Fruit fly (Drosophila melanogaster): ENCODE results near the gene CG43295.

The CG43295 gene

DNA sequence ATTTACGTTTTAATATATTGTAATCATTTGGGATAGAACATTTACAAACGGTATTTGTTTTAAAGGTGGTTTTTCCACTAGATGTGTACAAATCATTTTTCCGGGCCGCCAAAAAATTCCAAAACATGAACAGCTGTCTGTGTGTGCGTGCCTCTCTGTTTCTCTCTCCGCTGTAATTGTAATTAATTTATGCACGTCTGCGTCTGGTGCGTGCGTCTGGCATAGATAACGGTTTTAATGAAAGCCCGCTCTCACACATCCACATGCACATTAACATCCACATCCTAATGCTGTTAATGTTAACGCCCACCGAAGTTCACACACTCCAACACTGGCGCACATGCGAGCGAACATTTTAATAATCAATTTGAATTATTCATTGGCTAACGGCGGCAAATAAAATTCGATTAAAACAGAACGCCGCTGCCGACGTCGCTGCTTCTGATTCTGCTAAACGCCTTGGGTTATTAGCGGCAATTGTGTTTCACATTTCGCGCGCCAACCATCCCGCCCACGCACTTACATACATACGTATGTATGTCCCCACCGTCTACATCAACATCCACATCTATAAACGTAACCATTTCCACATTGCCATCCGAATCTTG is 40.4 kb downstream of the CG43295 start:
- TF ChIP-seq CG7045 (GFP tag; optimal IDR thresholded peaks at IDR 0.05), result no peak
- TF ChIP-seq bab1 (GFP tag; optimal IDR thresholded peaks at IDR 0.05), result no peak
- TF ChIP-seq CG7101 (tag; optimal IDR thresholded peaks at IDR 0.05), result no peak

DNA sequence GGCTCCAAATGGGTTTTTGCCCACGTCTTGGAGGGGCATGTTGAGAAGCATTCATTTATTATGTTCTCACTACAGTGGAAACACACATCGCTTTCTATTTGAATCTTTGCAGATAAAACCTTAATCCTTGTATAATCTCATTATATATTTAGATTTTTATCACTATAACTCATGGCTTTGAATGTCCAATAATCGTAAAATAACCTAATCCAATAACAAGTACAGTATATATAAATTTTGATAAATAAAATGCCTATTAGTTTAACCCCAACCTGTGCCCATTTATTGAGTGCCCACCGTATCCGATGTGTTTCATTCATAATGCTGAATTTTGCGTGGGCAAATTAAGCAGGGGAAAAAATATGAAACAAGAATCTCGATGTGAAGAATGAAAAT is 40.9 kb downstream of the CG43295 start:
- TF ChIP-seq Mnt (GFP tag; optimal IDR thresholded peaks at IDR 0.05), result no peak
- peak; percentile 66 for TF ChIP-seq kay (GFP tag; ENCODE audit: borderline replicate concordance)

DNA sequence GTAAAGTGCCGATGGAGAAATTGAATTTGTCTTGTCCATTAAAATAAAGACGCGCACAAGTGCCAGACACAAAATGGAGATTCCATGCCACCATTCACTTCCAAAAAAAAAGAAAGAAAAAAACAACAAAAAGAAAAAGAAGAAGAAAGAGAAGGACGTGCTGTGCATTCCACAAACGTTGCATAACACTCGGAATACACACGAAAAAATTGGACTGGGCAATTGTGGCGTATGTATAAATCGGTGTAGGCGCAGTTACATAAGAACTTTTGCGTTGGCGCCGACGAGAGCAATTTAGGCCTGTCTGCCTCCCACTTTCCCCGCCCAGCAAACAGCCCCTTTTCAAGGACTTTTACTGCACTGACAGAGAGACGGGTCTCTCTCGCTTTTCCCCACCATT is 41.7 kb downstream of the CG43295 start:
- TF ChIP-seq bab1 (GFP tag; optimal IDR thresholded peaks at IDR 0.05), result no peak
- TF ChIP-seq Mnt (GFP tag; optimal IDR thresholded peaks at IDR 0.05), result no peak

DNA sequence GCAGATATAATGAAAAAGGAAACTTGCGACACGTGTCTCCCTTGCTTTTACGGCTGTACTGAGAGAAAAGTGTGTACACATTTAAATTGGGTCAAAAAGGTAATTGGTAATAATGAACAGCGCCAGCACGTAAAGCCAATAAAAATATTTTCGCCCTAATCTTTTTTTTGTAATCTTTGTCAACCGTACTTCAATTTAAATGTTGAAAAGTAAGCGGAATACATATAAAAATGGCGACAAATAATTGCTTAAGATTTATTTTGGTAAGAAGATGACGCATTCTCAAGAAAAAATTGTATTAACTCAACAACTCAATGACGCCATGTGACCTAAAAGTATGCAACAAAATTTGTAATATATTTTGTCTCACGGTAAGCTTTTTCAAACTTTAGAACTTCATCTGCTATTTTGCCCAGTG is 42.2 kb downstream of the CG43295 start:
- peak; percentile 37 for TF ChIP-seq CG7045 (GFP tag; optimal IDR thresholded peaks at IDR 0.05)
- TF ChIP-seq cnc (optimal IDR thresholded peaks at IDR 0.05), result no peak
- TF ChIP-seq Clk (GFP tag; optimal IDR thresholded peaks at IDR 0.05), result peak; percentile 37
- peak; percentile 7 for TF ChIP-seq pad (GFP tag; optimal IDR thresholded peaks at IDR 0.05)
- TF ChIP-seq CG11617 (GFP tag; optimal IDR thresholded peaks at IDR 0.05), result peak; percentile 26
- TF ChIP-seq Crg-1 (GFP tag; optimal IDR thresholded peaks at IDR 0.05), result no peak
- peak; percentile 43 for TF ChIP-seq tj (GFP tag; optimal IDR thresholded peaks at IDR 0.05)

DNA sequence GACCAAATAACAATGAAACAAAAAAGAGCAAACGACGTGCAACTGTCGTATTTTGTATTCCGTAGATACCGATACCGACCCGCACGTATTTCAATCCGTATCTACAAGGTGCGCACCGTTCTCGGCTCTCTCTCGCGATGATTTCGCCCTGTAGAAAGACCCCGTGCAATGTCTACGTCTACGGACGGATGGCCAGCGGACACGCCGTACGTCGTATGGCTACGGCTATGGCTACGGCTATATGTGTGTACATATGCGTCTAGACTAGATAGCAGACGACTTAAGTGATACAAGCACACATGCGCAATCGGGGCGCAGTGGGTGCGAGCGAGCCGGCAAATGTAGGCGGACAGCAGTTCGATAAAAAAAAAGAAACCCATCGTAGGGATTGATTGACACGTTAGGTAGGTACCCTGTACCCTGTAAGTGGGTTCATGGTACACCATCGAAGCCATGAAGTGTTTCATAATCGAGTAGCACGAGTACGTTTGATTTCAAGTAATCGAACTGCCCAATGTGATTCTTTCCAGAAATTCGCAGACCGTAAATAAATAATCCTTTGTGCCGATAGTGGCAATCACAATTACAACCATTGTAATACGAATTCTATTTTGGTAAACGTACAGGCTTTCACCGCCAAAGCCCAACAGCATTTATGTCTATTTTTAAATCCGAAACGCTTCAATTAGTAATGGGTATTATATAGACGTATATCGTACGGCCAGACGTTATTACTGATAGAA is 43.9 kb downstream of the CG43295 start:
- TF ChIP-seq toe (GFP tag; optimal IDR thresholded peaks at IDR 0.05), result no peak
- peak; percentile 59 for TF ChIP-seq CG33017 (tag; optimal IDR thresholded peaks at IDR 0.05)
- peak; percentile 51 for TF ChIP-seq CG11617 (GFP tag; optimal IDR thresholded peaks at IDR 0.05)
- TF ChIP-seq CG7045 (GFP tag; optimal IDR thresholded peaks at IDR 0.05), result peak; percentile 25
- TF ChIP-seq cnc (optimal IDR thresholded peaks at IDR 0.05), result no peak
- TF ChIP-seq Mnt (GFP tag; optimal IDR thresholded peaks at IDR 0.05), result peak; percentile 85
- peak; percentile 88 for TF ChIP-seq CG12768 (GFP tag; optimal IDR thresholded peaks at IDR 0.05)
- no peak for TF ChIP-seq bab1 (GFP tag; optimal IDR thresholded peaks at IDR 0.05)
- TF ChIP-seq CG7101 (tag; optimal IDR thresholded peaks at IDR 0.05), result peak; percentile 46
- peak; percentile 83 for TF ChIP-seq cic (GFP tag; optimal IDR thresholded peaks at IDR 0.05)
- TF ChIP-seq CG1620 (GFP tag; optimal IDR thresholded peaks at IDR 0.05), result no peak
- peak; percentile 45 for TF ChIP-seq Hr96 (GFP tag; optimal IDR thresholded peaks at IDR 0.05)
- no peak for TF ChIP-seq Clk (GFP tag; optimal IDR thresholded peaks at IDR 0.05)
- TF ChIP-seq CG14711 (tag; optimal IDR thresholded peaks at IDR 0.05), result no peak
- TF ChIP-seq tj (GFP tag; optimal IDR thresholded peaks at IDR 0.05), result peak; percentile 13
- peak; percentile 11 for TF ChIP-seq ovo (GFP tag; optimal IDR thresholded peaks at IDR 0.05)
- no peak for TF ChIP-seq Crg-1 (GFP tag; optimal IDR thresholded peaks at IDR 0.05)
- peak; percentile 9 for TF ChIP-seq kay (GFP tag; ENCODE audit: borderline replicate concordance)
- TF ChIP-seq pad (GFP tag; optimal IDR thresholded peaks at IDR 0.05), result peak; percentile 6
- peak; percentile 50 for TF ChIP-seq CG5204 (GFP tag; optimal IDR thresholded peaks at IDR 0.05)

DNA sequence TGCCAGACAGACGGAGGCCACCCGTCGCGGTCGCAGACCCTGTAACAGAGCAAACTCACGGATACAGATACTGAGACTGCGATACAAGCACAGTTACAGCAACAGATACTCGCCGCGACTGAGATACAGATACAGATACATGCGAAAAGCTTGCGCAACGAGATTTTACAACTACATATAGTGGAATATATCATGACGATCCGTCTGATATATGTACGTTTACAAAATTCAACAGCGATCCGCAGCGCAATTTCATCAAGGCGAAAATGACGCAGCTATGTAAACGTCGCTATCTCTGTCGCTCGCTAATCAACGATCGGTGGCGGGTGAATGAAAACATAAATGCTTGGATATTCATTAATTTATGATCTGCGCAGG is 44.5 kb downstream of the CG43295 start:
- TF ChIP-seq cnc (optimal IDR thresholded peaks at IDR 0.05) (peak in 1 of 2 experiments; percentile 6), cic (GFP tag; optimal IDR thresholded peaks at IDR 0.05) (peak; percentile 42), kay (GFP tag; ENCODE audit: borderline replicate concordance) (peak; percentile 85), toe (GFP tag; optimal IDR thresholded peaks at IDR 0.05) (peak; percentile 21), CG7045 (GFP tag; optimal IDR thresholded peaks at IDR 0.05) (no peak), CG11617 (GFP tag; optimal IDR thresholded peaks at IDR 0.05) (no peak), Clk (GFP tag; optimal IDR thresholded peaks at IDR 0.05) (no peak), tj (GFP tag; optimal IDR thresholded peaks at IDR 0.05) (no peak)

DNA sequence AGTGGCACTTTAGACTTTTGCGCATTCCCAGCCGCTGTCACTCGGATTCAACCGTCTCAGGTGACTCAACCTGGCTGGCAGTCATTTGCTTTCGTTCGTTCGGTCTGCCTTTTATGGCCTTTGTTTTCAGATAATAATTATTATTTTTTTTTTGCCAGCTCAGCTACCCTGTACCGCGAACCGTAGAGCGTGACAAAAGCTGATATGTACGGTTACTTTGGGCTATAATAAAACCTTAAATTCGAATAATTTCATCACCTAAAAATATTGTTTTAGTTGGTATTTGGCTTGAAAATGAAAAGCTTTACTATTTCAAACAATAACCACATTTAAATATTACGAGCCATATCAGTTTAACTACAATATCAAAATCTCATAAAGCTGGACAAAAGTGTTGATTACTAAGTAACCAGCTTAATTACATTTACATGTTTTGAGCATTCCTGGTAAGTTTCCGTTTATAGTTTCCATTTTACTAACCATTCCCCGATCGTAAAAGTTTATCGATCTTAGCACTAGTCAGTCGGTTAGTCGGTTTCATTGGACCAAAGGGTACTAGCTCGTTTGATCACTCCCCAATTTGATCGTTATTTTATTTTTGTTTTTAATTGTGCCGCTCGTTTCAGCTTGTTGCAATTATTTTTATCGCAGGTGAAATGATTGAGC is 45.3 kb downstream of the CG43295 start:
- TF ChIP-seq CG11617 (GFP tag; optimal IDR thresholded peaks at IDR 0.05), result no peak
- TF ChIP-seq Crg-1 (GFP tag; optimal IDR thresholded peaks at IDR 0.05), result no peak
- TF ChIP-seq tj (GFP tag; optimal IDR thresholded peaks at IDR 0.05), result peak; percentile 73
- no peak for TF ChIP-seq CG7101 (tag; optimal IDR thresholded peaks at IDR 0.05)
- TF ChIP-seq Clk (GFP tag; optimal IDR thresholded peaks at IDR 0.05), result no peak
- peak; percentile 16 for TF ChIP-seq CG12768 (GFP tag; optimal IDR thresholded peaks at IDR 0.05)
- TF ChIP-seq CG33017 (tag; optimal IDR thresholded peaks at IDR 0.05), result no peak
- peak; percentile 35 for TF ChIP-seq toe (GFP tag; optimal IDR thresholded peaks at IDR 0.05)
- peak; percentile 0 for TF ChIP-seq Hr96 (GFP tag; optimal IDR thresholded peaks at IDR 0.05)
- no peak for TF ChIP-seq CG14711 (tag; optimal IDR thresholded peaks at IDR 0.05)
- peak; percentile 98 for TF ChIP-seq kay (GFP tag; ENCODE audit: borderline replicate concordance)
- TF ChIP-seq pad (GFP tag; optimal IDR thresholded peaks at IDR 0.05), result no peak
- no peak for TF ChIP-seq ovo (GFP tag; optimal IDR thresholded peaks at IDR 0.05)
- no peak for TF ChIP-seq CG1620 (GFP tag; optimal IDR thresholded peaks at IDR 0.05)
- no peak for TF ChIP-seq Mnt (GFP tag; optimal IDR thresholded peaks at IDR 0.05)
- TF ChIP-seq bab1 (GFP tag; optimal IDR thresholded peaks at IDR 0.05), result no peak
- TF ChIP-seq CG7045 (GFP tag; optimal IDR thresholded peaks at IDR 0.05), result no peak
- peak; percentile 16 for TF ChIP-seq CG5204 (GFP tag; optimal IDR thresholded peaks at IDR 0.05)
- no peak for TF ChIP-seq cic (GFP tag; optimal IDR thresholded peaks at IDR 0.05)
- TF ChIP-seq cnc (optimal IDR thresholded peaks at IDR 0.05), result no peak
